Worm (Caenorhabditis elegans) whole organism, mixed stage, embryonic: ENCODE measurements around the gene Y105C5A.508.

Source experiments
- cnd-1 ChIP-seq: fragments of 200-800 bp; sonication (Bioruptor generic); optimal IDR thresholded peaks from 2 replicates; lab custom pipeline; 2018; ENCODE audit warnings: mild to moderate bottlenecking, missing genetic modification characterization, missing compliant biosample characterization
- mep-1 ChIP-seq: fragments of 150-350 bp; optimal IDR thresholded peaks from 2 replicates; lab custom pipeline; 2017; ENCODE audit warnings: missing biosample characterization, missing genetic modification reagents, missing genetic modification characterization, inconsistent platforms
- nhr-2 ChIP-seq: fragments of 150-350 bp; optimal IDR thresholded peaks from 2 replicates; lab custom pipeline; 2014; ENCODE audit warnings: missing biosample characterization, missing genetic modification characterization
- nhr-237 ChIP-seq: fragments of 150-350 bp; optimal IDR thresholded peaks from 2 replicates; lab custom pipeline; 2014; ENCODE audit warnings: missing biosample characterization, missing genetic modification characterization
- pha-4 ChIP-seq: fragments of 150-350 bp; optimal IDR thresholded peaks from 2 replicates; lab custom pipeline; 2018; ENCODE audit warnings: missing biosample characterization, missing genetic modification reagents, missing genetic modification characterization

- TF ChIP-seq pha-4 (no peak), cnd-1 (tag; lab: Kevin White, UChicago) (no peak), nhr-2 (no peak), nhr-237 (tag; lab: Kevin White, UChicago) (no peak), mep-1 (tag; lab: Kevin White, UChicago) (no peak)
These were observed 22.7 kb downstream of the Y105C5A.508 start for ce11 chrIV:15606396-15606795.
